Worm (Caenorhabditis elegans): Measurements from ENCODE around the gene qars-1.
A peak's percentile ranks its signal among the peaks of the same experiment; 100 is the strongest.

Gene qars-1

DNA sequence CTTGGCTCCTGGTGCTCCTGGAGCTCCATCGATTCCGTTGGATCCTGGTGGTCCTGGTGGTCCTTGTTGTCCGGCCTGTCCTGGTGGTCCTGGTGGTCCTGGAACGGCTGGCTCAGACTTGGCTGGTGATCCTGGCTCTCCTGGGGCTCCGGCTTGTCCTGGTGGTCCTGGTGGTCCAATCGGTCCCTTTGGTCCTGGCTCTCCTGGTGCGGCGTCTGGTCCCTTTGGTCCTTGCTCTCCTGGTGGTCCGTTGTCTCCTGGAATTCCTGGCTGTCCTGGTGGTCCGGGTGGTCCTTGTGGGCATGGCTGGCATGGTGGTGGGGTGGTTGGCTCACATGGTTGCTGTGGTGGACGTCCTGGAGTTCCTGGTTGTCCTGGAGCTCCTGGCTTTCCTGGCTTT lies 27.1 kb downstream of the qars-1 start:
- no peak for TF ChIP-seq ekl-4 (GFP tag; IDR thresholded peaks at IDR 0.05)
- TF ChIP-seq egrh-3 (GFP tag; IDR thresholded peaks at IDR 0.05) = peak; percentile 88

DNA sequence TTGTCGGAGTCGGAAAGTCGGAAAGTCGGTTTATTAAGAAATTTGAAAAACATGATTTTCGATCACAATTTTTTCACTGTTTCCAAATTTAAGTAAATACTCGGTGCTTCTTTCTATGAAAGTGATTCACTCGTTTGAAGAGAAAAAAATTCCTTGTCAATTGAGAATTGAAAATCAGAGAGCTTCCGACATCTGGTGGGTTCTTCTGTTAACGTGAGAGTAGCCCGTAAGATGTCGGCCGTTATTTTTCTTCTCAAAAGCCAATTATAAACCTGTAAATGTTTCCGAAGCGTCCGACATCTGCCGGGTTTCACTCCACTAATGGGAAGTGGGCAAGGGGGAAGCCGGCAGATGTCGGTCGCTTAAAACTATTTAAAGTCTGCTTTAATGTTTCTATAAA lies 28.0 kb downstream of the qars-1 start:
- no peak for TF ChIP-seq attf-6 (GFP tag; IDR thresholded peaks at IDR 0.05)
- no peak for TF ChIP-seq snpc-4 (GFP tag; optimal IDR thresholded peaks at IDR 0.05)
- TF ChIP-seq snpc-4 (tag; optimal IDR thresholded peaks at IDR 0.05) = peak in 2 of 4 experiments; percentile 60 to 68

DNA sequence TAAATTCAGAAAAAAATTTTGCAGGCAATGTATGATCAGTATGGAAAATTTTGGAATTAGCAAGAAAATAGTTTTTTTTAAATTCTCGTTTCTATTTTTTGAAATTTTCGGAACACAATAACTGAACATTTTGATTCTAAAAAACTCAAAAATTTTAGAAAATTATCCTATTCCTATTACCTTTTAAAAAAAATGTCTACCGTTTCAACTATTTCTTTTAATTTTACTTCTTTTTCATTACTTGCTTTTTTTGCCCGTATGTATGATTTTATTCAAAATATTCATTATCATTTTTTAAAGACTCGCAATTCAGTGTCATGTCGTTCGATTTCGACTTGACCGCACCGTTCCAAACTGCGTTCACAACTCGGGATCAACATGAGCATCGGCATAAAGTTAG lies 31.7 kb downstream of the qars-1 start, which contains the start of gene atln-2:
TSS of gene atln-2 (plus strand) at position 301 of the 400 bp plus-strand sequence.
- TF ChIP-seq attf-6 (GFP tag; IDR thresholded peaks at IDR 0.05) = 0 out of 2 replicates have a peak, but pooled peaks have one; percentile 6
- no peak for TF ChIP-seq snpc-4 (GFP tag; optimal IDR thresholded peaks at IDR 0.05)
- TF ChIP-seq snpc-4 (tag; optimal IDR thresholded peaks at IDR 0.05) = peak in 1 of 4 experiments; percentile 44
- no peak for TF ChIP-seq repo-1 (tag; optimal IDR thresholded peaks at IDR 0.05)

DNA sequence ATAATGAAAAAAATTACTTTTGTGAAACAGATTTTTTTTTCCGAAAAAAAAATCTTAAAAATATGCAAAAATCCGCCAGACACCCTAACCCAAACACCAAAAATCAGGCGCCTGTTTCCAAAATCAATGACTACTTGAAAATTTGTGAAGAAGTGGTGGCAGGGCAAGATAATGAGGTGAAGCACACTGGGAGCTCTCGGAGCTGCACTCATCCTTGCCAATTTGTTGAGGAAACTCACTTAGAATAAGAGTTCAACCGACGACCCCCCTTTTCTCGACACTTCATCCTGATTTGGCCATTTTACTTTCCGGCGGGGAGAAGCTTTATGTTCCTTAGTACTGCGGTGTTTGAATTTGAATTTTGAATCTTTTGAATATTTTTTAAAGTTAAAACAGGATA lies 34.8 kb downstream of the qars-1 start:
- TF ChIP-seq hlh-26 (GFP tag; conservative IDR thresholded peaks at IDR 0.05) = no peak
- TF ChIP-seq lin-54 (GFP tag; optimal IDR thresholded peaks at IDR 0.05) = no peak
- TF ChIP-seq C06A6.2 (GFP tag; conservative IDR thresholded peaks at IDR 0.05) = no peak
- no peak for TF ChIP-seq ceh-27 (GFP tag; optimal IDR thresholded peaks at IDR 0.05)
- no peak for TF ChIP-seq madf-3 (GFP tag; IDR thresholded peaks at IDR 0.05)
- no peak for TF ChIP-seq lin-40 (tag; optimal IDR thresholded peaks at IDR 0.05)

DNA sequence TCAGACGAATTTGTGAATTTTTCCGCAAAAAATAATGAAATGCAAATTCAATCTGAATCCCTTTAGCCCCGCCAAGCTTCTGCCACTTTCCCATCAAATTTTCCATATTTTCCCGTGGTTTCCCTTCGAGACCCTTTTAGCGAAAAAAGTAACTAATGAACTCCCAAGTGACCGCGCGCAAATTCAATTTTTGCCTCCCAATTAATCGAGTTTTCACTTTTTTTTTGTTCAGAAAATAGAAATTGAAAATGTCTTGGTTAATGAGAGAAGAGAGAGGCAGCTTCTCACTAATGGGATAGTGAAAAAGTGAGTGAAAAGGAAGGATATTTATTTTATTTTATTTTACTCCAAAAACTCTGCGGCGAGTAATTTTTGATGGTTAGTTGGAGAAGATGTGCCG lies 52.9 kb downstream of the qars-1 start:
- no peak for TF ChIP-seq Y53G8AR.9 (GFP tag; conservative IDR thresholded peaks at IDR 0.05)
- TF ChIP-seq C06A6.2 (GFP tag; conservative IDR thresholded peaks at IDR 0.05) = no peak
- TF ChIP-seq somi-1 (GFP tag; optimal IDR thresholded peaks at IDR 0.05) = no peak
- TF ChIP-seq ekl-4 (GFP tag; IDR thresholded peaks at IDR 0.05) = no peak
- TF ChIP-seq nhr-27 (tag; optimal IDR thresholded peaks at IDR 0.05) = no peak
- TF ChIP-seq Y95B8A.8 (GFP tag; IDR thresholded peaks at IDR 0.05) = no peak
- no peak for TF ChIP-seq snpc-1.3 (tag; optimal IDR thresholded peaks at IDR 0.05; ENCODE audit: insufficient read depth)
- TF ChIP-seq T07F8.4 (tag; optimal IDR thresholded peaks at IDR 0.05) = no peak
- no peak for TF ChIP-seq dox-1 (GFP tag; IDR thresholded peaks at IDR 0.05)
- TF ChIP-seq cebp-1 (GFP tag; IDR thresholded peaks at IDR 0.05) = no peak
- TF ChIP-seq cebp-1 (tag; optimal IDR thresholded peaks at IDR 0.05) = no peak
- no peak for TF ChIP-seq lag-1 (GFP tag; IDR thresholded peaks at IDR 0.05)
- no peak for TF ChIP-seq ztf-22 (GFP tag; optimal IDR thresholded peaks at IDR 0.05)
- no peak for TF ChIP-seq unc-130 (GFP tag; optimal IDR thresholded peaks at IDR 0.05)

DNA sequence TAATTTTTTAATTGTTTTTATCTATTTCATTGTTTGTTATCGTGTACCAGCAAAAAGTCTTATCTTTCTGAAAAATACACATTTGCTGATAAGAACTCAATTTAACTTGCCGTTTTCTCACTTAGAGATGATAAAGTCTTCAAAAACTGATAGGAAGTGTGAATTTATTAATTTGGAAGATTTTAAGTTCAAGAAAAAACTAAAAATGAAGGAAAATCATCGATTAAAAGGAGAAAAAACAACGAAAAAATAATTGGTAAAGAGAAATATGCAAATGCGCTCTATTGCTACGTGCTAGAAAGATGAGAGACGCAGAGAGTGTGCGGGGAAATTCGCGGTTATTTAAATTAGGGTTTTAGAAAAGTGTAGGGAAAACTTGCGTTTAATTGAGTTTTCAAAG lies 53.6 kb downstream of the qars-1 start:
- TF ChIP-seq D2030.7 (GFP tag; IDR thresholded peaks at IDR 0.05) (peak; percentile 59; the same call in 1 of the 2 replicates), nhr-120 (GFP tag; IDR thresholded peaks at IDR 0.05) (no peak), lin-54 (GFP tag; optimal IDR thresholded peaks at IDR 0.05) (peak; percentile 91), tlf-1 (GFP tag; optimal IDR thresholded peaks at IDR 0.05) (peak; percentile 11), attf-6 (GFP tag; IDR thresholded peaks at IDR 0.05) (peak; percentile 98), rcor-1 (GFP tag; IDR thresholded peaks at IDR 0.05) (peak; percentile 62), C06A6.2 (GFP tag; conservative IDR thresholded peaks at IDR 0.05) (no peak), lin-35 (GFP tag; optimal IDR thresholded peaks at IDR 0.05) (peak in 2 of 3 experiments; percentile 62 to 86), hsf-1 (GFP tag; IDR thresholded peaks at IDR 0.05) (0 out of 2 replicates have a peak, but pooled peaks have one; percentile 6), lin-40 (tag; optimal IDR thresholded peaks at IDR 0.05) (no peak), hmg-1.2 (GFP tag; IDR thresholded peaks at IDR 0.05) (peak; percentile 78), F49E8.2 (tag; optimal IDR thresholded peaks at IDR 0.05; ENCODE audit: insufficient read depth) (peak; percentile 6), lsl-1 (GFP tag; optimal IDR thresholded peaks at IDR 0.05) (peak; percentile 43), F33H1.4 (GFP tag; IDR thresholded peaks at IDR 0.05) (peak; percentile 68), nhr-80 (tag; optimal IDR thresholded peaks at IDR 0.05) (peak; percentile 44), nfyb-1 (GFP tag; IDR thresholded peaks at IDR 0.05) (peak; percentile 12; the same call in 1 of the 2 replicates), hlh-12 (tag; optimal IDR thresholded peaks at IDR 0.05) (no peak), snpc-1.1 (tag; optimal IDR thresholded peaks at IDR 0.05; ENCODE audit: insufficient read depth) (peak; percentile 39), F57C9.4 (tag; optimal IDR thresholded peaks at IDR 0.05) (no peak), unc-130 (GFP tag; optimal IDR thresholded peaks at IDR 0.05) (peak; percentile 11), snpc-1.3 (tag; optimal IDR thresholded peaks at IDR 0.05; ENCODE audit: insufficient read depth) (peak; percentile 76)

Measured in whole organism, young adult.